Worm (Caenorhabditis elegans) whole organism, L1 larva: Measurements from ENCODE around the gene spe-27.
A peak's percentile ranks its signal among the peaks of the same experiment; 100 is the strongest.

Experiments used
- aly-2 ChIP-seq: fragments of 150-350 bp; optimal IDR thresholded peaks from 2 replicates; lab custom pipeline; 2014; ENCODE audit warnings: missing biosample characterization, missing genetic modification characterization
- blmp-1 ChIP-seq: fragments of 150-350 bp; optimal IDR thresholded peaks from 2 replicates; lab custom pipeline; 2014; ENCODE audit warnings: missing biosample characterization, missing genetic modification characterization
- fkh-10 ChIP-seq: sonication (generic microtip); optimal IDR thresholded peaks from 2 replicates; lab custom pipeline; 2017; ENCODE audit warnings: missing biosample characterization, missing genetic modification reagents, missing genetic modification characterization
- lin-35 ChIP-seq, 2 experiments: fragments of 150-350 bp; optimal IDR thresholded peaks; 2 replicates each; lab custom pipeline; 2014; ENCODE audit warnings: missing biosample characterization in 2 of 2, missing genetic modification characterization in 2 of 2, missing genetic modification reagents in 2 of 2
- lsy-2 ChIP-seq, 2 experiments: fragments of 150-350 bp; optimal IDR thresholded peaks; 2 replicates each; lab custom pipeline; 2014; ENCODE audit warnings: missing biosample characterization in 2 of 2, missing genetic modification characterization in 2 of 2
- nhr-76 ChIP-seq: sonication (generic microtip); optimal IDR thresholded peaks from 2 replicates; lab custom pipeline; 2017; ENCODE audit warnings: missing biosample characterization, missing genetic modification characterization
- tbx-2 ChIP-seq: sonication (generic microtip); optimal IDR thresholded peaks from 2 replicates; lab custom pipeline; 2016; ENCODE audit warnings: missing genetic modification characterization, missing compliant biosample characterization
- unc-30 ChIP-seq: sonication (generic microtip); optimal IDR thresholded peaks from 2 replicates; lab custom pipeline; 2017; ENCODE audit warnings: missing biosample characterization, missing genetic modification characterization
- zip-4 ChIP-seq: fragments of 200-800 bp; sonication (Bioruptor generic); optimal IDR thresholded peaks from 2 replicates; lab custom pipeline; 2018; ENCODE audit warnings: mild to moderate bottlenecking, missing genetic modification characterization, moderate library complexity, missing compliant biosample characterization

DNA sequence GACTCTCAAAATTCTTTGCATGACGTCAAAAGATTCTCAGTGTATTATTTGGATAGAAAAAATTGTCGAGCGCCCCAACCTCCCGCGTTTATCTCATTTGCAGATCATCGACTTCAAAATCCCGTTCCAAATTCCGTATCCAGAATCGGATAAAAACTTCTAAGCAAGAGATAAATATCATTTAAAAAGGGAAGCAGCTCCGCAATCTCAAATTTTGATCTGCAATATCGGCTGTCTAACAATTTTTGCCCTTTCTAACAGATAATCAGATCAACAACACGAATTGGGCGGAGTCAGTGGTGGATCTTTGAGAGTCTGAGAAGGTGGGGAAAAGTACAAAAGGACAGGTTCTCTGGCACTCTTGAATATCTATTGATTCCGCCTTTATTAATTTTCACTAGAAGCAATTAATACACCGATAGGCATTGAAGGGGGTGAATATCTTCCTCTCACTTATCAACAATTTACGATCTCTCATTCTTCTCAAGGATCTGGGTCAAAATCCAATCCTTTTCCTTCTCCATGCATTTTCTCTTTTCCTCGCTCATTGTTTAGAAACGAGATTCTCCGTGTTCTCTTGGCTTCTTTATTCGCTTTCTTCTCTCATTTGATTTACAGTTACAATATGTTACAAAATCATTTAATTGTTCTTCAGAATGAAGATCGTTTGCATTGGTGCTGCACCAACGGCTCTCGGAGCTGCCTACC is 19.6 kb upstream of the spe-27 start, which contains the start of gene glf-1:
- no peak for TF ChIP-seq tbx-2
- TF ChIP-seq nhr-76 (tag; lab: Kevin White, UChicago): no peak
- TF ChIP-seq zip-4: no peak
- TF ChIP-seq lin-35 (GFP tag; optimal IDR thresholded peaks at IDR 0.05; lab: Kevin White, UChicago): no peak
- TF ChIP-seq unc-30 (tag; lab: Kevin White, UChicago): no peak
- no peak for TF ChIP-seq fkh-10
- peak; percentile 91 for TF ChIP-seq blmp-1 (tag; lab: Kevin White, UChicago)
- TF ChIP-seq lsy-2 (tag; optimal IDR thresholded peaks at IDR 0.05; lab: Kevin White, UChicago): no peak
- no peak for TF ChIP-seq aly-2 (tag; lab: Kevin White, UChicago)
